Fruit fly (Drosophila melanogaster) whole organism, adult: ENCODE measurements around the gene CG9692.

Source experiments
- CG11617 ChIP-seq: fragments of 200-800 bp; sonication (Bioruptor generic); optimal IDR thresholded peaks from 2 replicates; lab custom pipeline; 2017; ENCODE audit warnings: mild to moderate bottlenecking, missing biosample characterization, missing genetic modification reagents, missing genetic modification characterization
- CG12768 ChIP-seq: fragments of 200-800 bp; sonication (Bioruptor generic); optimal IDR thresholded peaks from 2 replicates; lab custom pipeline; 2017; ENCODE audit warnings: missing biosample characterization, missing genetic modification characterization, mild to moderate bottlenecking, moderate library complexity, missing genetic modification reagents
- CG14711 ChIP-seq: fragments of 200-800 bp; sonication (Bioruptor generic); optimal IDR thresholded peaks from 2 replicates; lab custom pipeline; 2018; ENCODE audit warnings: missing biosample characterization, mild to moderate bottlenecking, missing genetic modification characterization, moderate library complexity
- CG1620 ChIP-seq: fragments of 200-800 bp; sonication (Bioruptor generic); optimal IDR thresholded peaks from 2 replicates; lab custom pipeline; 2016; ENCODE audit warnings: missing biosample characterization, missing genetic modification characterization
- CG33017 ChIP-seq: fragments of 200-800 bp; sonication (Bioruptor generic); optimal IDR thresholded peaks from 2 replicates; lab custom pipeline; 2018; ENCODE audit warnings: missing biosample characterization, mild to moderate bottlenecking, missing genetic modification characterization, moderate library complexity
- CG5204 ChIP-seq: fragments of 200-800 bp; sonication (Bioruptor generic); optimal IDR thresholded peaks from 2 replicates; lab custom pipeline; 2016; ENCODE audit warnings: missing biosample characterization, missing genetic modification characterization
- CG7045 ChIP-seq: fragments of 200-800 bp; sonication (Bioruptor generic); optimal IDR thresholded peaks from 2 replicates; lab custom pipeline; 2017; ENCODE audit warnings: missing biosample characterization, mild to moderate bottlenecking, missing genetic modification characterization
- CG7101 ChIP-seq: fragments of 200-800 bp; sonication (Bioruptor generic); optimal IDR thresholded peaks from 2 replicates; lab custom pipeline; 2018; ENCODE audit warnings: missing biosample characterization, mild to moderate bottlenecking, missing genetic modification characterization, moderate library complexity
- Clk ChIP-seq: fragments of 200-800 bp; sonication (Bioruptor generic); optimal IDR thresholded peaks from 2 replicates; lab custom pipeline; 2017; ENCODE audit warnings: missing biosample characterization, missing genetic modification characterization
- Crg-1 ChIP-seq: fragments of 200-800 bp; sonication (Bioruptor generic); optimal IDR thresholded peaks from 2 replicates; lab custom pipeline; 2016; ENCODE audit warnings: missing biosample characterization, missing genetic modification characterization
- Hr96 ChIP-seq: fragments of 200-800 bp; sonication (Bioruptor generic); optimal IDR thresholded peaks from 2 replicates; lab custom pipeline; 2016; ENCODE audit warnings: missing biosample characterization, missing genetic modification characterization
- Mnt ChIP-seq: fragments of 200-800 bp; sonication (Bioruptor generic); optimal IDR thresholded peaks from 2 replicates; lab custom pipeline; 2016; ENCODE audit warnings: missing biosample characterization, mild to moderate bottlenecking, missing genetic modification characterization
- bab1 ChIP-seq: fragments of 200-800 bp; sonication (Bioruptor generic); optimal IDR thresholded peaks from 3 replicates; lab custom pipeline; 2019; ENCODE audit warnings: missing biosample characterization, mild to moderate bottlenecking, missing genetic modification characterization, moderate library complexity
- cic ChIP-seq: fragments of 200-800 bp; sonication (Bioruptor generic); optimal IDR thresholded peaks from 2 replicates; lab custom pipeline; 2017; ENCODE audit warnings: missing biosample characterization, mild to moderate bottlenecking, missing genetic modification characterization, moderate library complexity
- cnc ChIP-seq, 2 experiments: fragments of >200 bp; optimal IDR thresholded peaks; 2 replicates each; lab custom pipeline; 2017
- kay ChIP-seq: fragments of 200-800 bp; sonication (Bioruptor generic); peaks from one replicate; lab custom pipeline; 2016; ENCODE audit warnings: missing biosample characterization, missing genetic modification characterization, borderline replicate concordance
- ovo ChIP-seq: fragments of 200-800 bp; sonication (Bioruptor generic); optimal IDR thresholded peaks from 2 replicates; lab custom pipeline; 2016; ENCODE audit warnings: missing biosample characterization, missing genetic modification characterization
- pad ChIP-seq: fragments of 200-800 bp; sonication (Bioruptor generic); optimal IDR thresholded peaks from 3 replicates; lab custom pipeline; 2017; ENCODE audit warnings: missing biosample characterization, missing genetic modification characterization, mild to moderate bottlenecking, moderate library complexity, missing genetic modification reagents
- tj ChIP-seq: fragments of 200-800 bp; sonication (Bioruptor generic); optimal IDR thresholded peaks from 3 replicates; lab custom pipeline; 2017; ENCODE audit warnings: missing biosample characterization, mild to moderate bottlenecking, missing genetic modification characterization, moderate library complexity
- toe ChIP-seq: fragments of 200-800 bp; sonication (Bioruptor generic); optimal IDR thresholded peaks from 2 replicates; lab custom pipeline; 2016; ENCODE audit warnings: missing biosample characterization, missing genetic modification characterization

CG9692 gene

DNA sequence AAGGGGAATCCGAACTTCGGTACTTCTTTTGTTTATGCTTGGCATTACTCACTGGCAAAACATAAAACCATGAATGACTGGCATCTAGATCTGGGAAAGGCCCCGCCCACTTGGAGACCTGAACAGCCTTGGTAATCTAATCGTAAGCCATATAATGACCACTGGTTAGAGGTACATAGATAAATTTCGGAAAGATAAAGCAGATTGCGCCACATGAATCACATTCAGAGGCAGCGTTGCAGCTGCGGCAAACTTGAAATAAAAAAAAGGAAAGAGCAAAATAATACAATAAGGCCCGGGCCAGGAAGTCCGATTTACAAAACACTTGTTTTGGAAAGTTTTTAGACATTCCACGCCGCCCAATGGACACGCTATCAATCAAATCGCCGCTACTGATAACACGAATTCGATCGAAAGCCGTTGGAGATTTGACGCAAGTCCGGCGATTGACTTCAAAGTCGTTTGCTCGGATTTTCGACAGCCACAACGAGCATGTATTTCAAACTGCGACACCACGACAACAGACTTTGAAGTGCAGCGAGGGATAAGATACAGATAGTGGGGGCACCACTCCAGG, 40.5 kb upstream of the CG9692 start:
- no peak for TF ChIP-seq toe
- no peak for TF ChIP-seq ovo (GFP tag; lab: Kevin White, UChicago)
- TF ChIP-seq bab1 (GFP tag; lab: Kevin White, UChicago) = no peak
- no peak for TF ChIP-seq CG11617 (GFP tag; lab: Kevin White, UChicago)
- no peak for TF ChIP-seq CG7101
- no peak for TF ChIP-seq cic (GFP tag; lab: Kevin White, UChicago)
- TF ChIP-seq CG14711 = no peak
- no peak for TF ChIP-seq tj (GFP tag; lab: Kevin White, UChicago)
- TF ChIP-seq CG7045 (GFP tag; lab: Kevin White, UChicago) = no peak
- no peak for TF ChIP-seq pad
- no peak for TF ChIP-seq CG1620 (GFP tag; lab: Kevin White, UChicago)
- no peak for TF ChIP-seq Crg-1 (GFP tag; lab: Kevin White, UChicago)
- no peak for TF ChIP-seq CG5204
- no peak for TF ChIP-seq CG12768
- no peak for TF ChIP-seq kay (GFP tag; lab: Kevin White, UChicago)
- TF ChIP-seq Hr96 = no peak
- no peak for TF ChIP-seq CG33017 (tag; lab: Kevin White, UChicago)
- no peak for TF ChIP-seq Clk (GFP tag; lab: Kevin White, UChicago)
- TF ChIP-seq Mnt = no peak
- no peak for TF ChIP-seq cnc (optimal IDR thresholded peaks at IDR 0.05; lab: Kevin White, UChicago)

dm6 chr3L:16666429-16667005, 38.3 kb upstream of the CG9692 start:
- TF ChIP-seq kay (GFP tag; lab: Kevin White, UChicago) (peak; percentile 27), CG5204 (no peak)

DNA sequence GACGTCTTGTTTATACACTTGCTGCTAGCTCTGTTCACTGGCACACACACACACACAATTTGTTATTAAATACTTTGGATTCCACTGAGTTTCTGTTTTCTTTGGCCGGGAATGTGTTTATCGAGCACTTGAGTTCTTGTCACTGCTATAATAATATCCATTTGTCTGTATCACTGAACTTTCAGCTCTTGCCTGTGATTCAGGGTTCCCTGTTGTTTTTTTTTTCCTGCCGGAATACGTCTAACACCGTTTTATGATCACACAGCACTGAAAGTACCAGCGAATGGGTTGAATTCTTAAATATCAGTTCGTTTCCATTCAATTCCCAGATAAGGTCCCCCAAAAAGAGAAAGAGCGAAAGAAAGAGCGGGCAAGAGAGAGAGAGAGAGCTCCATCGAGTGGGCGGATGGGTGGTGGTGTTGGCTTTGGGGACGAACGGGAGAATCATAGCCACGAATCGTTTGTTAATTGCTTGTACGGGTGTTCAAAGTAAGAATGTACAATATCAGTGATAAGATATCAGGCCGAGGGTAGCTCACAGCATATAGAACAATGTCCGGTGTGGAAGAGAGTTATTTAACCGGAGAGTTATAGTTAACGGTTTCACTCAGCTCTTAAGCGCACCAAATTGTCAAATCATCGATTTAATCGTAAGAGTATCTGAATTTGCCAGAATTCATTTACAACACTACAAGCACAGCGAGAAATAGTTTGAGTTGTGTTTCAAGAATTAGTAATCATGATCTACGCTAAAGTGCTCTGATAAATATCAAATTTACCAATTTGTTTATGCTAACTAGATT, 36.9 kb upstream of the CG9692 start, which contains the start of gene Galphaf:
Gene Galphaf, minus strand, starts transcription at position 272 of the 803 bp plus-strand sequence.
- no peak for TF ChIP-seq pad
- no peak for TF ChIP-seq cnc (optimal IDR thresholded peaks at IDR 0.05; lab: Kevin White, UChicago)
- peak; percentile 3 for TF ChIP-seq CG12768
- TF ChIP-seq CG5204 = peak; percentile 1
- no peak for TF ChIP-seq CG11617 (GFP tag; lab: Kevin White, UChicago)
- no peak for TF ChIP-seq Crg-1 (GFP tag; lab: Kevin White, UChicago)
- TF ChIP-seq toe = no peak
- peak; percentile 37 for TF ChIP-seq cic (GFP tag; lab: Kevin White, UChicago)
- peak; percentile 16 for TF ChIP-seq CG33017 (tag; lab: Kevin White, UChicago)
- TF ChIP-seq Mnt = no peak
- no peak for TF ChIP-seq Clk (GFP tag; lab: Kevin White, UChicago)
- TF ChIP-seq bab1 (GFP tag; lab: Kevin White, UChicago) = no peak
- no peak for TF ChIP-seq CG1620 (GFP tag; lab: Kevin White, UChicago)
- TF ChIP-seq CG7045 (GFP tag; lab: Kevin White, UChicago) = no peak
- TF ChIP-seq CG7101 = no peak
- no peak for TF ChIP-seq tj (GFP tag; lab: Kevin White, UChicago)
- TF ChIP-seq ovo (GFP tag; lab: Kevin White, UChicago) = no peak
- TF ChIP-seq CG14711 = no peak
- peak; percentile 40 for TF ChIP-seq kay (GFP tag; lab: Kevin White, UChicago)
- no peak for TF ChIP-seq Hr96

- TF ChIP-seq cic (GFP tag; lab: Kevin White, UChicago) = no peak
These were observed 36.0 kb upstream of the CG9692 start for dm6 chr3L:16668797-16669196.

- TF ChIP-seq kay (GFP tag; lab: Kevin White, UChicago) (peak; percentile 32), Clk (GFP tag; lab: Kevin White, UChicago) (no peak), CG7101 (peak; percentile 25), CG14711 (no peak), pad (no peak), ovo (GFP tag; lab: Kevin White, UChicago) (no peak), CG12768 (peak; percentile 40), CG7045 (GFP tag; lab: Kevin White, UChicago) (peak; percentile 40), Crg-1 (GFP tag; lab: Kevin White, UChicago) (peak; percentile 29), cnc (optimal IDR thresholded peaks at IDR 0.05; lab: Kevin White, UChicago) (no peak), CG5204 (no peak), toe (no peak), bab1 (GFP tag; lab: Kevin White, UChicago) (no peak), CG33017 (tag; lab: Kevin White, UChicago) (no peak), CG11617 (GFP tag; lab: Kevin White, UChicago) (no peak), tj (GFP tag; lab: Kevin White, UChicago) (no peak), cic (GFP tag; lab: Kevin White, UChicago) (peak; percentile 46), Mnt (no peak), CG1620 (GFP tag; lab: Kevin White, UChicago) (peak; percentile 12), Hr96 (no peak)
These were observed 34.6 kb upstream of the CG9692 start for dm6 chr3L:16670195-16670594.
